Fruit fly (Drosophila melanogaster) whole organism, adult: Measurements from ENCODE around the gene CG31922.

ENCODE experiments used
- CG11617 ChIP-seq: fragments of 200-800 bp; sonication (Bioruptor generic); optimal IDR thresholded peaks from 2 replicates; lab custom pipeline; 2017; ENCODE audit warnings: mild to moderate bottlenecking, missing biosample characterization, missing genetic modification reagents, missing genetic modification characterization
- CG12768 ChIP-seq: fragments of 200-800 bp; sonication (Bioruptor generic); optimal IDR thresholded peaks from 2 replicates; lab custom pipeline; 2017; ENCODE audit warnings: missing biosample characterization, missing genetic modification characterization, mild to moderate bottlenecking, moderate library complexity, missing genetic modification reagents
- CG14711 ChIP-seq: fragments of 200-800 bp; sonication (Bioruptor generic); optimal IDR thresholded peaks from 2 replicates; lab custom pipeline; 2018; ENCODE audit warnings: missing biosample characterization, mild to moderate bottlenecking, missing genetic modification characterization, moderate library complexity
- CG1620 ChIP-seq: fragments of 200-800 bp; sonication (Bioruptor generic); optimal IDR thresholded peaks from 2 replicates; lab custom pipeline; 2016; ENCODE audit warnings: missing biosample characterization, missing genetic modification characterization
- CG33017 ChIP-seq: fragments of 200-800 bp; sonication (Bioruptor generic); optimal IDR thresholded peaks from 2 replicates; lab custom pipeline; 2018; ENCODE audit warnings: missing biosample characterization, mild to moderate bottlenecking, missing genetic modification characterization, moderate library complexity
- CG5204 ChIP-seq: fragments of 200-800 bp; sonication (Bioruptor generic); optimal IDR thresholded peaks from 2 replicates; lab custom pipeline; 2016; ENCODE audit warnings: missing biosample characterization, missing genetic modification characterization
- CG7045 ChIP-seq: fragments of 200-800 bp; sonication (Bioruptor generic); optimal IDR thresholded peaks from 2 replicates; lab custom pipeline; 2017; ENCODE audit warnings: missing biosample characterization, mild to moderate bottlenecking, missing genetic modification characterization
- CG7101 ChIP-seq: fragments of 200-800 bp; sonication (Bioruptor generic); optimal IDR thresholded peaks from 2 replicates; lab custom pipeline; 2018; ENCODE audit warnings: missing biosample characterization, mild to moderate bottlenecking, missing genetic modification characterization, moderate library complexity
- Clk ChIP-seq: fragments of 200-800 bp; sonication (Bioruptor generic); optimal IDR thresholded peaks from 2 replicates; lab custom pipeline; 2017; ENCODE audit warnings: missing biosample characterization, missing genetic modification characterization
- Crg-1 ChIP-seq: fragments of 200-800 bp; sonication (Bioruptor generic); optimal IDR thresholded peaks from 2 replicates; lab custom pipeline; 2016; ENCODE audit warnings: missing biosample characterization, missing genetic modification characterization
- Hr96 ChIP-seq: fragments of 200-800 bp; sonication (Bioruptor generic); optimal IDR thresholded peaks from 2 replicates; lab custom pipeline; 2016; ENCODE audit warnings: missing biosample characterization, missing genetic modification characterization
- Mnt ChIP-seq: fragments of 200-800 bp; sonication (Bioruptor generic); optimal IDR thresholded peaks from 2 replicates; lab custom pipeline; 2016; ENCODE audit warnings: missing biosample characterization, mild to moderate bottlenecking, missing genetic modification characterization
- bab1 ChIP-seq: fragments of 200-800 bp; sonication (Bioruptor generic); optimal IDR thresholded peaks from 3 replicates; lab custom pipeline; 2019; ENCODE audit warnings: missing biosample characterization, mild to moderate bottlenecking, missing genetic modification characterization, moderate library complexity
- cic ChIP-seq: fragments of 200-800 bp; sonication (Bioruptor generic); optimal IDR thresholded peaks from 2 replicates; lab custom pipeline; 2017; ENCODE audit warnings: missing biosample characterization, mild to moderate bottlenecking, missing genetic modification characterization, moderate library complexity
- cnc ChIP-seq, 2 experiments: fragments of >200 bp; optimal IDR thresholded peaks; 2 replicates each; lab custom pipeline; 2017
- kay ChIP-seq: fragments of 200-800 bp; sonication (Bioruptor generic); peaks from one replicate; lab custom pipeline; 2016; ENCODE audit warnings: missing biosample characterization, missing genetic modification characterization, borderline replicate concordance
- ovo ChIP-seq: fragments of 200-800 bp; sonication (Bioruptor generic); optimal IDR thresholded peaks from 2 replicates; lab custom pipeline; 2016; ENCODE audit warnings: missing biosample characterization, missing genetic modification characterization
- pad ChIP-seq: fragments of 200-800 bp; sonication (Bioruptor generic); optimal IDR thresholded peaks from 3 replicates; lab custom pipeline; 2017; ENCODE audit warnings: missing biosample characterization, missing genetic modification characterization, mild to moderate bottlenecking, moderate library complexity, missing genetic modification reagents
- tj ChIP-seq: fragments of 200-800 bp; sonication (Bioruptor generic); optimal IDR thresholded peaks from 3 replicates; lab custom pipeline; 2017; ENCODE audit warnings: missing biosample characterization, mild to moderate bottlenecking, missing genetic modification characterization, moderate library complexity
- toe ChIP-seq: fragments of 200-800 bp; sonication (Bioruptor generic); optimal IDR thresholded peaks from 2 replicates; lab custom pipeline; 2016; ENCODE audit warnings: missing biosample characterization, missing genetic modification characterization

Gene CG31922

dm6 chr2L:1169867-1170415 lies at the start of gene CG31922, which contains the start of gene Plap:
Gene CG31922 (plus strand): TSS chr2L:1170181.
Gene Plap (minus strand): TSS chr2L:1170365.
- peak; percentile 65 for TF ChIP-seq CG33017
- TF ChIP-seq Clk (GFP tag; lab: Kevin White, UChicago): peak; percentile 53
- TF ChIP-seq kay: no peak
- TF ChIP-seq pad (GFP tag; lab: Kevin White, UChicago): peak; percentile 62
- TF ChIP-seq CG1620: peak; percentile 90
- TF ChIP-seq CG5204 (GFP tag; lab: Kevin White, UChicago): no peak
- TF ChIP-seq Mnt: peak; percentile 77
- TF ChIP-seq CG14711: peak; percentile 56
- peak; percentile 77 for TF ChIP-seq Crg-1 (GFP tag; lab: Kevin White, UChicago)
- TF ChIP-seq tj: peak; percentile 89
- peak; percentile 80 for TF ChIP-seq Hr96 (GFP tag; lab: Kevin White, UChicago)
- TF ChIP-seq bab1 (GFP tag; lab: Kevin White, UChicago): peak; percentile 69
- no peak for TF ChIP-seq cnc (optimal IDR thresholded peaks at IDR 0.05; lab: Kevin White, UChicago)
- peak; percentile 92 for TF ChIP-seq toe (GFP tag; lab: Kevin White, UChicago)
- TF ChIP-seq ovo (GFP tag; lab: Kevin White, UChicago): peak; percentile 74
- peak; percentile 66 for TF ChIP-seq CG7045
- peak; percentile 79 for TF ChIP-seq CG11617
- peak; percentile 78 for TF ChIP-seq CG7101 (tag; lab: Kevin White, UChicago)
- TF ChIP-seq cic (GFP tag; lab: Kevin White, UChicago): peak; percentile 92
- peak; percentile 80 for TF ChIP-seq CG12768 (GFP tag; lab: Kevin White, UChicago)

dm6 chr2L:1120206-1120902 lies 49.6 kb upstream of the CG31922 start:
- peak; percentile 100 for TF ChIP-seq tj
- no peak for TF ChIP-seq CG5204 (GFP tag; lab: Kevin White, UChicago)
- TF ChIP-seq Mnt: peak; percentile 20
- peak; percentile 51 for TF ChIP-seq cic (GFP tag; lab: Kevin White, UChicago)
- no peak for TF ChIP-seq pad (GFP tag; lab: Kevin White, UChicago)
- TF ChIP-seq cnc (optimal IDR thresholded peaks at IDR 0.05; lab: Kevin White, UChicago): no peak

dm6 chr2L:1121942-1122710 lies 47.9 kb upstream of the CG31922 start:
- TF ChIP-seq Clk (GFP tag; lab: Kevin White, UChicago) (peak; percentile 2), cic (GFP tag; lab: Kevin White, UChicago) (no peak), CG5204 (GFP tag; lab: Kevin White, UChicago) (peak; percentile 7), cnc (optimal IDR thresholded peaks at IDR 0.05; lab: Kevin White, UChicago) (no peak), Mnt (no peak), CG14711 (no peak), pad (GFP tag; lab: Kevin White, UChicago) (no peak), CG12768 (GFP tag; lab: Kevin White, UChicago) (no peak), CG7101 (tag; lab: Kevin White, UChicago) (peak; percentile 2), Hr96 (GFP tag; lab: Kevin White, UChicago) (no peak), ovo (GFP tag; lab: Kevin White, UChicago) (no peak), tj (no peak), toe (GFP tag; lab: Kevin White, UChicago) (no peak), CG33017 (no peak), bab1 (GFP tag; lab: Kevin White, UChicago) (no peak), kay (no peak), CG11617 (no peak), Crg-1 (GFP tag; lab: Kevin White, UChicago) (peak; percentile 58), CG7045 (no peak), CG1620 (no peak)

- TF ChIP-seq ovo (GFP tag; lab: Kevin White, UChicago) (peak; percentile 45), CG7101 (tag; lab: Kevin White, UChicago) (no peak)
Observed at dm6 chr2L:1122711-1122960, 47.3 kb upstream of the CG31922 start.

- TF ChIP-seq bab1 (GFP tag; lab: Kevin White, UChicago) (no peak), CG7101 (tag; lab: Kevin White, UChicago) (peak; percentile 76), Clk (GFP tag; lab: Kevin White, UChicago) (no peak), kay (no peak), pad (GFP tag; lab: Kevin White, UChicago) (peak; percentile 36), CG11617 (no peak), CG1620 (no peak), CG7045 (peak; percentile 64), ovo (GFP tag; lab: Kevin White, UChicago) (peak; percentile 67), cnc (optimal IDR thresholded peaks at IDR 0.05; lab: Kevin White, UChicago) (no peak), cic (GFP tag; lab: Kevin White, UChicago) (peak; percentile 70), tj (no peak), Mnt (no peak), CG5204 (GFP tag; lab: Kevin White, UChicago) (no peak), CG12768 (GFP tag; lab: Kevin White, UChicago) (no peak), CG14711 (peak; percentile 30), toe (GFP tag; lab: Kevin White, UChicago) (peak; percentile 6), CG33017 (peak; percentile 30), Hr96 (GFP tag; lab: Kevin White, UChicago) (no peak)
Observed at dm6 chr2L:1123078-1123818, 46.7 kb upstream of the CG31922 start.
